Fruit fly (Drosophila melanogaster): ENCODE measurements around the gene CG4098.

The CG4098 gene

DNA sequence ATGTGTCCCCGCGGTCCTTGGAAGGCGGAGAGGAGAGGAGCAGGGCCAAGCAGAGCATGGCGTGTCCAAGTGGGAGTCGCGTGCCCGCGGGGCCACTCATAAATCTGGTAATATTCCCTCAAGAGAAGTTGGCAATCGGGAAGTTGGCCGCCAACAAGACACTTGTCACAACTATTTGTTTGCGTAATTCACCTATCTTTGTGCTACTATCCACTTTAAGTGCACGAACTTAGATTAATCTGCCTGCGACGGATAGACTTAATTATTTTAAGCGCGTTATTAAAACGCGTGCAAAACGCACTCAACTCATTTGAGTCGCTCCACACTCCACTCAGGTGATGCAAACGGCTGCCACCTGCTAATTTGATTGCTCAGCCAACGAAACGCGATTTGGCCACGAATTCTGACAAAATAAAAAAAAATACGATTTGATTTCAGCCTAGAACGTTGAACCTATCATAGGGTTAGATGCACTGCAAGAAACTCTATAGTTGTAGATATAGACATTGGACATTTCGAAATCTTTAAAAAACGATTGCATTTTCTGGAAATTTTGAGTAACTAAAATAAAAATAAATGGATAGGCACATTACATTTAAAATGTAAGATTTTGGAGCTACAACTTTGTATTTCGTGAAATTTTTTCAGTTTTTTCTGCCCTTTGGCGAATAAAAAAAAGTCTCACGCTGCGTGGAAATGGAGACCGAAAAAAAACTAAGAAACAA, 38.0 kb downstream of the CG4098 start (continued):
- peak; percentile 82; the same call in 2 of the 3 replicates for TF ChIP-seq dysf (GFP tag; IDR thresholded peaks at IDR 0.05)
- TF ChIP-seq D19A (tag; optimal IDR thresholded peaks at IDR 0.05) = peak; percentile 12
- TF ChIP-seq gcm2 (GFP tag; optimal IDR thresholded peaks at IDR 0.05) = no peak
- no peak for TF ChIP-seq CG15073 (GFP tag; optimal IDR thresholded peaks at IDR 0.05)
- TF ChIP-seq ham (GFP tag; IDR thresholded peaks at IDR 0.05) = no peak
- TF ChIP-seq CG2202 (tag; optimal IDR thresholded peaks at IDR 0.05) = no peak
- TF ChIP-seq CG6813 (GFP tag; optimal IDR thresholded peaks at IDR 0.05) = no peak
- no peak for TF ChIP-seq slou (GFP tag; optimal IDR thresholded peaks at IDR 0.05)
- no peak for TF ChIP-seq CG34376 (GFP tag; optimal IDR thresholded peaks at IDR 0.05)
- TF ChIP-seq CG7839 (tag; optimal IDR thresholded peaks at IDR 0.05) = peak; percentile 67
- peak; percentile 71 for TF ChIP-seq grau (tag; optimal IDR thresholded peaks at IDR 0.05)
- no peak; the same call in 1 of the 2 replicates for TF ChIP-seq sisA (GFP tag; IDR thresholded peaks at IDR 0.05)
- TF ChIP-seq CG16863 (GFP tag; optimal IDR thresholded peaks at IDR 0.05) = peak; percentile 28
- TF ChIP-seq gce (GFP tag; IDR thresholded peaks at IDR 0.05) = no peak
- TF ChIP-seq fd64A (GFP tag; optimal IDR thresholded peaks at IDR 0.05) = no peak
- TF ChIP-seq Dip2 (GFP tag; IDR thresholded peaks at IDR 0.05) = no peak
- peak; percentile 59 for TF ChIP-seq CG18262 (tag; optimal IDR thresholded peaks at IDR 0.05)
- peak; percentile 62 for TF ChIP-seq Hmr (GFP tag; optimal IDR thresholded peaks at IDR 0.05)
- no peak for TF ChIP-seq sens-2 (GFP tag; IDR thresholded peaks at IDR 0.05)
- no peak for TF ChIP-seq MESR4 (GFP tag; optimal IDR thresholded peaks at IDR 0.05)
- TF ChIP-seq Hsf (GFP tag; optimal IDR thresholded peaks at IDR 0.05) = peak; percentile 68
- no peak for TF ChIP-seq CG1832 (GFP tag; optimal IDR thresholded peaks at IDR 0.05)
- TF ChIP-seq Mad (GFP tag; optimal IDR thresholded peaks at IDR 0.05) = no peak
- peak; percentile 17 for TF ChIP-seq kay (GFP tag; optimal IDR thresholded peaks at IDR 0.05)
- TF ChIP-seq CG1602 (GFP tag; optimal IDR thresholded peaks at IDR 0.05) = peak; percentile 36
- peak; percentile 26; the same call in 1 of the 2 replicates for TF ChIP-seq Nf-YA (GFP tag; IDR thresholded peaks at IDR 0.05)
- no peak for TF ChIP-seq CG8944 (GFP tag; optimal IDR thresholded peaks at IDR 0.05)
- no peak for TF ChIP-seq CG7963 (GFP tag; IDR thresholded peaks at IDR 0.05; ENCODE audit: partially characterized antibody)
- TF ChIP-seq CG4707 (GFP tag; optimal IDR thresholded peaks at IDR 0.05) = no peak
- TF ChIP-seq insv (GFP tag; optimal IDR thresholded peaks at IDR 0.05) = no peak
- TF ChIP-seq odd (GFP tag; optimal IDR thresholded peaks at IDR 0.05) = no peak
- TF ChIP-seq vvl (GFP tag; IDR thresholded peaks at IDR 0.05) = peak; percentile 22; the same call in 1 of the 2 replicates
- 0 out of 2 replicates have a peak, but pooled peaks have one; percentile 33 for TF ChIP-seq CG32767 (GFP tag; IDR thresholded peaks at IDR 0.05)
- TF ChIP-seq CG4617 (GFP tag; optimal IDR thresholded peaks at IDR 0.05; ENCODE audit: borderline replicate concordance) = no peak
- TF ChIP-seq CG18476 (GFP tag; optimal IDR thresholded peaks at IDR 0.05) = peak; percentile 45
- no peak for TF ChIP-seq CG15479 (GFP tag; optimal IDR thresholded peaks at IDR 0.05)
- peak; percentile 11 for TF ChIP-seq CG4820 (GFP tag; optimal IDR thresholded peaks at IDR 0.05)
- peak; percentile 21 for TF ChIP-seq Chrac-16 (GFP tag; optimal IDR thresholded peaks at IDR 0.05)
- TF ChIP-seq CG10565 (GFP tag; optimal IDR thresholded peaks at IDR 0.05) = no peak
- peak; percentile 71 for TF ChIP-seq CG2678 (tag; optimal IDR thresholded peaks at IDR 0.05)
- TF ChIP-seq Doc2 (GFP tag; IDR thresholded peaks at IDR 0.05) = no peak
- peak; percentile 48 for TF ChIP-seq ara (GFP tag; IDR thresholded peaks at IDR 0.05)
- peak; percentile 64; the same call in 1 of the 2 replicates for TF ChIP-seq CG6689 (GFP tag; IDR thresholded peaks at IDR 0.05)
- no peak for TF ChIP-seq Trl (optimal IDR thresholded peaks at IDR 0.05)
- TF ChIP-seq Trl (GFP tag; optimal IDR thresholded peaks at IDR 0.05) = peak; percentile 38
- peak; percentile 17 for TF ChIP-seq Camta (GFP tag; optimal IDR thresholded peaks at IDR 0.05)
- no peak for TF ChIP-seq CG30020 (tag; optimal IDR thresholded peaks at IDR 0.05)
- no peak for TF ChIP-seq knrl (GFP tag; IDR thresholded peaks at IDR 0.05; ENCODE audit: partially characterized antibody)
- TF ChIP-seq CG18619 (GFP tag; optimal IDR thresholded peaks at IDR 0.05) = peak; percentile 28
- no peak for TF ChIP-seq CG17186 (GFP tag; optimal IDR thresholded peaks at IDR 0.05)
